Worm (Caenorhabditis elegans) whole organism, L4 larva: ENCODE results near the gene symk-1.

Experiments used
- F26F4.8 ChIP-seq: fragments of 200-800 bp; sonication (Bioruptor generic); conservative IDR thresholded peaks from 2 replicates; pipeline ENCODE4 v1.3.6; 2022; ENCODE audit warnings: missing genetic modification characterization, missing compliant biosample characterization
- F44E2.7 ChIP-seq: fragments of 200-800 bp; sonication (Bioruptor generic); IDR thresholded peaks from 2 replicates; pipeline ENCODE4 v2.1.2; 2022; ENCODE audit warnings: missing genetic modification characterization, missing compliant biosample characterization
- F49E8.2 ChIP-seq: sonication (generic microtip); optimal IDR thresholded peaks from 2 replicates; lab custom pipeline; 2016; ENCODE audit warnings: missing compliant biosample characterization, mild to moderate bottlenecking, missing genetic modification characterization, borderline replicate concordance
- Y5F2A.4 ChIP-seq: fragments of 200-800 bp; sonication (Bioruptor generic); optimal IDR thresholded peaks from 2 replicates; lab custom pipeline; 2018; ENCODE audit warnings: mild to moderate bottlenecking, missing genetic modification characterization, missing compliant biosample characterization
- ZK337.2 ChIP-seq: fragments of 200-800 bp; sonication (Bioruptor generic); IDR thresholded peaks from 2 replicates; pipeline ENCODE4 v1.3.6; 2022; ENCODE audit warnings: missing genetic modification reagents, missing genetic modification characterization, missing compliant biosample characterization
- arid-1 ChIP-seq: fragments of 200-800 bp; sonication (Bioruptor generic); conservative IDR thresholded peaks from 2 replicates; pipeline ENCODE4 v1.3.6; 2022; ENCODE audit warnings: missing genetic modification reagents, missing genetic modification characterization, missing compliant biosample characterization
- ceh-20 ChIP-seq: fragments of 200-800 bp; sonication (Bioruptor generic); IDR thresholded peaks from 2 replicates; pipeline ENCODE4 v1.3.6; 2022; ENCODE audit warnings: missing genetic modification reagents, missing genetic modification characterization, missing compliant biosample characterization
- ceh-44 ChIP-seq: fragments of 200-800 bp; sonication (Bioruptor generic); IDR thresholded peaks from 2 replicates; pipeline ENCODE4 v1.3.6; 2022; ENCODE audit warnings: missing genetic modification reagents, missing genetic modification characterization, missing compliant biosample characterization
- daf-12 ChIP-seq: fragments of 150-350 bp; optimal IDR thresholded peaks from 2 replicates; lab custom pipeline; 2014; ENCODE audit warnings: missing biosample characterization, missing genetic modification reagents, missing genetic modification characterization
- daf-16 ChIP-seq, 3 experiments: sonication (generic microtip); optimal IDR thresholded peaks; 2 replicates each; lab custom pipeline; 2016 to 2017; ENCODE audit warnings: missing genetic modification characterization in 3 of 3, missing genetic modification reagents in 3 of 3, mild to moderate bottlenecking in 2 of 3, missing compliant biosample characterization in 2 of 3, missing biosample characterization in 1 of 3, moderate library complexity in 1 of 3
- daf-8 ChIP-seq: fragments of 200-800 bp; sonication (Bioruptor generic); IDR thresholded peaks from 2 replicates; pipeline ENCODE4 v1.3.6; 2022; ENCODE audit warnings: missing genetic modification characterization, missing compliant biosample characterization
- dmd-6 ChIP-seq: fragments of 200-800 bp; sonication (Bioruptor generic); IDR thresholded peaks from 2 replicates; pipeline ENCODE4 v1.3.6; 2022; ENCODE audit warnings: missing genetic modification reagents, missing genetic modification characterization, missing compliant biosample characterization
- dmd-8 ChIP-seq: fragments of 200-800 bp; sonication (Bioruptor generic); IDR thresholded peaks from 2 replicates; pipeline ENCODE4 v1.3.6; 2022; ENCODE audit warnings: missing genetic modification characterization, missing compliant biosample characterization
- dve-1 ChIP-seq: sonication (generic microtip); optimal IDR thresholded peaks from 2 replicates; lab custom pipeline; 2017; ENCODE audit warnings: antibody characterized with exemption, mild to moderate bottlenecking, missing genetic modification characterization, missing compliant biosample characterization; ENCODE audit not compliant: insufficient read depth
- egl-27 ChIP-seq: sonication (generic microtip); optimal IDR thresholded peaks from 3 replicates; lab custom pipeline; 2017; ENCODE audit warnings: missing biosample characterization, missing genetic modification reagents, missing genetic modification characterization
- fos-1 ChIP-seq: fragments of 150-350 bp; optimal IDR thresholded peaks from 2 replicates; lab custom pipeline; 2014; ENCODE audit warnings: missing biosample characterization, missing genetic modification characterization
- gei-8 ChIP-seq: fragments of 200-800 bp; sonication (Bioruptor generic); optimal IDR thresholded peaks from 2 replicates; lab custom pipeline; 2018; ENCODE audit warnings: mild to moderate bottlenecking, missing genetic modification characterization, missing compliant biosample characterization
- hlh-11 ChIP-seq: fragments of 200-800 bp; sonication (Bioruptor generic); optimal IDR thresholded peaks from 2 replicates; lab custom pipeline; 2018; ENCODE audit warnings: mild to moderate bottlenecking, missing genetic modification characterization, missing compliant biosample characterization
- hlh-30 ChIP-seq: sonication (generic microtip); optimal IDR thresholded peaks from 2 replicates; lab custom pipeline; 2017; ENCODE audit warnings: antibody characterized with exemption, mild to moderate bottlenecking, missing genetic modification characterization, missing compliant biosample characterization; ENCODE audit not compliant: insufficient read depth
- lin-39 ChIP-seq: fragments of 150-350 bp; optimal IDR thresholded peaks from 2 replicates; lab custom pipeline; 2014; ENCODE audit warnings: missing biosample characterization, missing genetic modification reagents, missing genetic modification characterization
- lsy-2 ChIP-seq, 2 experiments: fragments of 150-350 bp in 1 of 2; sonication (generic microtip) in 1 of 2; optimal IDR thresholded peaks; 2 replicates each; lab custom pipeline; 2014 to 2017; ENCODE audit warnings: missing biosample characterization in 2 of 2, missing genetic modification characterization in 2 of 2
- madf-5 ChIP-seq, 2 experiments: fragments of 200-800 bp; sonication (Bioruptor generic); IDR thresholded peaks; 2 replicates each; pipeline ENCODE4 v1.3.6; 2022; ENCODE audit warnings: missing compliant biosample characterization in 2 of 2, missing genetic modification characterization in 2 of 2
- mdl-1 ChIP-seq, 2 experiments: fragments of 150-350 bp in 1 of 2; sonication (generic microtip) in 1 of 2; optimal IDR thresholded peaks; 2 replicates each; lab custom pipeline; 2014 to 2017; ENCODE audit warnings: missing biosample characterization in 2 of 2, missing genetic modification characterization in 2 of 2
- mep-1 ChIP-seq: fragments of 150-350 bp; sonication (generic microtip); optimal IDR thresholded peaks from 3 replicates; lab custom pipeline; 2014; ENCODE audit warnings: missing biosample characterization, missing genetic modification characterization
- mes-2 ChIP-seq: sonication (generic microtip); optimal IDR thresholded peaks from 2 replicates; lab custom pipeline; 2016; ENCODE audit warnings: missing genotype, mild to moderate bottlenecking, missing genetic modification characterization, missing compliant biosample characterization; ENCODE audit not compliant: poor library complexity, severe bottlenecking
- mxl-2 ChIP-seq: fragments of 200-800 bp; sonication (Bioruptor generic); conservative IDR thresholded peaks from 2 replicates; pipeline ENCODE4 v1.3.6; 2022; ENCODE audit warnings: missing genetic modification reagents, missing genetic modification characterization, missing compliant biosample characterization
- nhr-10 ChIP-seq: fragments of 150-350 bp; optimal IDR thresholded peaks from 2 replicates; lab custom pipeline; 2014; ENCODE audit warnings: missing biosample characterization, missing genetic modification characterization
- nhr-102 ChIP-seq: sonication (generic microtip); optimal IDR thresholded peaks from 2 replicates; lab custom pipeline; 2016; ENCODE audit warnings: mild to moderate bottlenecking, missing genetic modification characterization, moderate library complexity, missing compliant biosample characterization
- nhr-25 ChIP-seq: sonication (generic microtip); optimal IDR thresholded peaks from 2 replicates; lab custom pipeline; 2017; ENCODE audit warnings: missing genetic modification characterization, mild to moderate bottlenecking, missing compliant biosample characterization, antibody characterized with exemption, moderate library complexity, borderline replicate concordance; ENCODE audit not compliant: insufficient read depth
- nhr-28 ChIP-seq: fragments of 150-350 bp; optimal IDR thresholded peaks from 2 replicates; lab custom pipeline; 2014; ENCODE audit warnings: missing biosample characterization, missing genetic modification characterization
- nhr-42 ChIP-seq: fragments of 200-800 bp; sonication (Bioruptor generic); IDR thresholded peaks from 2 replicates; pipeline ENCODE4 v1.3.6; 2022; ENCODE audit warnings: missing genetic modification characterization, missing compliant biosample characterization
- nhr-48 ChIP-seq: sonication (generic microtip); optimal IDR thresholded peaks from 2 replicates; lab custom pipeline; 2016; ENCODE audit warnings: mild to moderate bottlenecking, missing genetic modification characterization, missing compliant biosample characterization
- nhr-76 ChIP-seq: fragments of 150-350 bp; optimal IDR thresholded peaks from 2 replicates; lab custom pipeline; 2014; ENCODE audit warnings: missing biosample characterization, missing genetic modification characterization
- nhr-77 ChIP-seq: fragments of 150-350 bp; optimal IDR thresholded peaks from 2 replicates; lab custom pipeline; 2014; ENCODE audit warnings: missing biosample characterization, missing genetic modification characterization
- php-3 ChIP-seq: fragments of 200-800 bp; sonication (Bioruptor generic); IDR thresholded peaks from 2 replicates; pipeline ENCODE4 v1.3.6; 2022; ENCODE audit warnings: missing genetic modification reagents, missing genetic modification characterization, missing compliant biosample characterization
- pqm-1 ChIP-seq: sonication (generic microtip); optimal IDR thresholded peaks from 2 replicates; lab custom pipeline; 2017; ENCODE audit warnings: missing biosample characterization, missing genetic modification characterization
- saeg-2 ChIP-seq: fragments of 200-800 bp; sonication (Bioruptor generic); IDR thresholded peaks from 2 replicates; pipeline ENCODE4 v1.3.6; 2022; ENCODE audit warnings: missing genetic modification reagents, missing genetic modification characterization, missing compliant biosample characterization
- set-16 ChIP-seq: fragments of 200-800 bp; sonication (Bioruptor generic); IDR thresholded peaks from 2 replicates; pipeline ENCODE4 v1.3.6; 2022; ENCODE audit warnings: missing genetic modification reagents, missing genetic modification characterization, missing compliant biosample characterization
- snpc-1.2 ChIP-seq: fragments of 200-800 bp; sonication (Bioruptor generic); IDR thresholded peaks from 2 replicates; pipeline ENCODE4 v1.3.6; 2022; ENCODE audit warnings: missing genetic modification reagents, missing genetic modification characterization, missing compliant biosample characterization
- snpc-4 ChIP-seq: fragments of 150-350 bp; optimal IDR thresholded peaks from 2 replicates; lab custom pipeline; 2014; ENCODE audit warnings: missing biosample characterization, missing genetic modification characterization
- tag-97 ChIP-seq: fragments of 200-800 bp; sonication (Bioruptor generic); IDR thresholded peaks from 2 replicates; pipeline ENCODE4 v1.3.6; 2022; ENCODE audit warnings: missing genetic modification characterization, missing compliant biosample characterization
- tra-1 ChIP-seq: fragments of 200-800 bp; sonication (Bioruptor generic); IDR thresholded peaks from 2 replicates; pipeline ENCODE4 v1.3.6; 2022; ENCODE audit warnings: missing genetic modification reagents, missing genetic modification characterization, missing compliant biosample characterization
- unc-62 ChIP-seq, 3 experiments: fragments of 150-350 bp in 1 of 3; sonication (generic microtip); optimal IDR thresholded peaks in 2 of 3; peaks in 1 of 3; 1 replicate in 1 of 3; 2 replicates in 2 of 3; lab custom pipeline; 2014 to 2017; ENCODE audit warnings: missing biosample characterization in 3 of 3, missing genetic modification characterization in 3 of 3, missing genetic modification reagents in 3 of 3, missing genotype in 1 of 3
- zfp-3 ChIP-seq: fragments of 200-800 bp; sonication (Bioruptor generic); conservative IDR thresholded peaks from 2 replicates; pipeline ENCODE4 v1.3.6; 2022; ENCODE audit warnings: missing genetic modification reagents, missing genetic modification characterization, missing compliant biosample characterization
- ztf-11 ChIP-seq: fragments of 150-350 bp; optimal IDR thresholded peaks from 2 replicates; lab custom pipeline; 2014; ENCODE audit warnings: missing biosample characterization, missing genetic modification characterization
- ztf-7 ChIP-seq: fragments of 150-350 bp; optimal IDR thresholded peaks from 2 replicates; lab custom pipeline; 2014; ENCODE audit warnings: missing biosample characterization, missing genetic modification characterization

Gene symk-1

ce11 chrV:8606099-8606696, 36.1 kb downstream of the symk-1 start, which contains the start of gene vps-60 (continued):
- TF ChIP-seq fos-1 (peak; percentile 22), nhr-77 (tag; lab: Kevin White, UChicago) (peak; percentile 95), set-16 (GFP tag; lab: Robert Waterston, UW) (peak; percentile 84), nhr-76 (tag; lab: Kevin White, UChicago) (peak; percentile 8), ZK337.2 (no peak)

ce11 chrV:8607353-8607850, 37.3 kb downstream of the symk-1 start, which contains the start of gene smk-1:
Gene smk-1, plus strand, starts transcription at chrV:8607800.
- TF ChIP-seq nhr-10 (no peak), dmd-6 (GFP tag; lab: Robert Waterston, UW) (peak; percentile 37; the same call in 1 of the 2 replicates), mep-1 (tag; lab: Kevin White, UChicago) (peak; percentile 28), ceh-20 (peak; percentile 36; the same call in 1 of the 2 replicates), nhr-76 (tag; lab: Kevin White, UChicago) (no peak), nhr-48 (no peak), saeg-2 (GFP tag; lab: Robert Waterston, UW) (no peak), ceh-44 (GFP tag; lab: Robert Waterston, UW) (no peak), nhr-77 (tag; lab: Kevin White, UChicago) (no peak), F26F4.8 (GFP tag; lab: Robert Waterston, UW) (no peak), snpc-4 (tag; lab: Kevin White, UChicago) (no peak), snpc-1.2 (0 out of 2 replicates have a peak, but pooled peaks have one; percentile 9), nhr-28 (tag; lab: Kevin White, UChicago) (peak; percentile 59), daf-8 (GFP tag; lab: Robert Waterston, UW) (no peak), zfp-3 (no peak), tra-1 (no peak), php-3 (GFP tag; lab: Robert Waterston, UW) (no peak), madf-5 (GFP tag; IDR thresholded peaks at IDR 0.05; lab: Robert Waterston, UW) (no peak), arid-1 (GFP tag; lab: Robert Waterston, UW) (no peak), hlh-11 (tag; lab: Kevin White, UChicago) (peak; percentile 49), dmd-8 (GFP tag; lab: Robert Waterston, UW) (no peak), F44E2.7 (GFP tag; lab: Robert Waterston, UW) (no peak), daf-12 (tag; lab: Kevin White, UChicago) (no peak), nhr-102 (tag; lab: Kevin White, UChicago) (no peak), F49E8.2 (tag; lab: Kevin White, UChicago) (no peak), ztf-7 (no peak), gei-8 (GFP tag; lab: Kevin White, UChicago) (no peak), dve-1 (tag; lab: Kevin White, UChicago) (peak; percentile 18), lin-39 (tag; lab: Kevin White, UChicago) (no peak), pqm-1 (no peak), mdl-1 (tag; optimal IDR thresholded peaks at IDR 0.05; lab: Kevin White, UChicago) (peak in 1 of 2 experiments; percentile 54), Y5F2A.4 (no peak), lsy-2 (tag; optimal IDR thresholded peaks at IDR 0.05; lab: Kevin White, UChicago) (peak in 1 of 2 experiments; percentile 50), mxl-2 (no peak), egl-27 (no peak), daf-16 (GFP tag; optimal IDR thresholded peaks at IDR 0.05; lab: Kevin White, UChicago) (no peak), daf-16 (tag; optimal IDR thresholded peaks at IDR 0.05; lab: Kevin White, UChicago) (peak; percentile 9), mes-2 (tag; lab: Kevin White, UChicago) (peak; percentile 10), tag-97 (GFP tag; lab: Robert Waterston, UW) (no peak), unc-62 (GFP tag; optimal IDR thresholded peaks at IDR 0.05 in 1 of 2; lab: Kevin White, UChicago) (peak in 1 of 2 experiments; percentile 61), unc-62 (tag; optimal IDR thresholded peaks at IDR 0.05; lab: Kevin White, UChicago) (no peak), nhr-25 (tag; lab: Kevin White, UChicago) (peak; percentile 89), ztf-11 (tag; lab: Kevin White, UChicago) (no peak), nhr-42 (GFP tag; lab: Robert Waterston, UW) (no peak), hlh-30 (tag; lab: Kevin White, UChicago) (peak; percentile 63)
